Worm (Caenorhabditis elegans): ENCODE measurements around the gene E02H1.6.

E02H1.6 gene

ce11 chrII:9601069-9601468 lies 4.6 kb downstream of the E02H1.6 start (continued):
- no peak for TF ChIP-seq ZK337.2 (GFP tag; IDR thresholded peaks at IDR 0.05)
- TF ChIP-seq lin-1 (GFP tag; IDR thresholded peaks at IDR 0.05): peak; percentile 56

- peak in 1 of 2 experiments; percentile 54 for TF ChIP-seq unc-62 (GFP tag; optimal IDR thresholded peaks at IDR 0.05 in 1 of 2)
- no peak for TF ChIP-seq unc-62 (tag; optimal IDR thresholded peaks at IDR 0.05)
- TF ChIP-seq dve-1 (tag; optimal IDR thresholded peaks at IDR 0.05; ENCODE audit: insufficient read depth): peak; percentile 79
- TF ChIP-seq lsy-2 (tag; optimal IDR thresholded peaks at IDR 0.05): peak; percentile 18 to 61
- no peak for TF ChIP-seq zip-11 (GFP tag; IDR thresholded peaks at IDR 0.05)
- peak; percentile 66 for TF ChIP-seq nhr-28 (tag; optimal IDR thresholded peaks at IDR 0.05)
- TF ChIP-seq tra-1 (GFP tag; IDR thresholded peaks at IDR 0.05): no peak
- TF ChIP-seq cey-2 (tag; optimal IDR thresholded peaks at IDR 0.05; ENCODE audit: borderline replicate concordance, insufficient read depth): peak; percentile 35
- TF ChIP-seq saeg-2 (GFP tag; IDR thresholded peaks at IDR 0.05): no peak
- no peak for TF ChIP-seq ceh-44 (GFP tag; IDR thresholded peaks at IDR 0.05)
- no peak for TF ChIP-seq Y75B8A.6 (GFP tag; IDR thresholded peaks at IDR 0.05)
- TF ChIP-seq hif-1 (tag; optimal IDR thresholded peaks at IDR 0.05): peak in 1 of 2 experiments; percentile 42
- TF ChIP-seq hlh-11 (tag; optimal IDR thresholded peaks at IDR 0.05): peak; percentile 77
- peak; percentile 79 to 83 for TF ChIP-seq mdl-1 (tag; optimal IDR thresholded peaks at IDR 0.05)
- TF ChIP-seq nhr-11 (tag; optimal IDR thresholded peaks at IDR 0.05): peak; percentile 82
- peak; percentile 69 for TF ChIP-seq dmd-6 (GFP tag; IDR thresholded peaks at IDR 0.05)
- no peak for TF ChIP-seq ZK337.2 (GFP tag; IDR thresholded peaks at IDR 0.05)
- peak in 1 of 2 experiments; percentile 83 for TF ChIP-seq daf-16 (GFP tag; optimal IDR thresholded peaks at IDR 0.05)
- peak; percentile 62 for TF ChIP-seq daf-16 (tag; optimal IDR thresholded peaks at IDR 0.05)
- peak; percentile 49 for TF ChIP-seq mep-1 (tag; optimal IDR thresholded peaks at IDR 0.05)
- peak; percentile 32 for TF ChIP-seq mxl-3 (GFP tag; optimal IDR thresholded peaks at IDR 0.05)
- peak; percentile 94 for TF ChIP-seq aha-1 (tag)
- no peak for TF ChIP-seq nhr-111 (GFP tag; optimal IDR thresholded peaks at IDR 0.05)
- no peak for TF ChIP-seq ama-1 (optimal IDR thresholded peaks at IDR 0.05)
- no peak for TF ChIP-seq dmd-9 (GFP tag; IDR thresholded peaks at IDR 0.05)
- no peak for TF ChIP-seq php-3 (GFP tag; IDR thresholded peaks at IDR 0.05)
- peak; percentile 96 for TF ChIP-seq hlh-30 (tag; optimal IDR thresholded peaks at IDR 0.05; ENCODE audit: insufficient read depth)
- no peak for TF ChIP-seq unc-39 (tag; optimal IDR thresholded peaks at IDR 0.05)
Observed at ce11 chrII:9601679-9602078, 5.2 kb downstream of the E02H1.6 start.

- TF ChIP-seq dmd-8 (GFP tag; IDR thresholded peaks at IDR 0.05): no peak
- no peak for TF ChIP-seq saeg-2 (GFP tag; IDR thresholded peaks at IDR 0.05)
- TF ChIP-seq hif-1 (tag; optimal IDR thresholded peaks at IDR 0.05): no peak
- TF ChIP-seq aha-1 (tag): peak; percentile 89
- no peak for TF ChIP-seq cey-2 (tag; optimal IDR thresholded peaks at IDR 0.05; ENCODE audit: borderline replicate concordance, insufficient read depth)
- TF ChIP-seq nhr-237 (tag; optimal IDR thresholded peaks at IDR 0.05): no peak
- TF ChIP-seq zag-1 (tag; optimal IDR thresholded peaks at IDR 0.05): no peak
- peak; percentile 46 for TF ChIP-seq dve-1 (tag; optimal IDR thresholded peaks at IDR 0.05; ENCODE audit: insufficient read depth)
- peak; percentile 4 for TF ChIP-seq mep-1 (tag; optimal IDR thresholded peaks at IDR 0.05)
- TF ChIP-seq daf-19 (GFP tag; conservative IDR thresholded peaks at IDR 0.05): no peak
Observed at ce11 chrII:9602566-9602965, 6.1 kb downstream of the E02H1.6 start.

ce11 chrII:9603419-9603818 lies 6.9 kb downstream of the E02H1.6 start:
- TF ChIP-seq R02D3.7 (tag; optimal IDR thresholded peaks at IDR 0.05): no peak
- no peak for TF ChIP-seq F49E8.2 (tag; optimal IDR thresholded peaks at IDR 0.05; ENCODE audit: borderline replicate concordance)
- TF ChIP-seq Y75B8A.6 (GFP tag; IDR thresholded peaks at IDR 0.05): 0 out of 2 replicates have a peak, but pooled peaks have one; percentile 16
- TF ChIP-seq php-3 (GFP tag; IDR thresholded peaks at IDR 0.05): peak; percentile 84
- peak; percentile 53 for TF ChIP-seq duxl-1 (tag; optimal IDR thresholded peaks at IDR 0.05; ENCODE audit: poor library complexity)
- TF ChIP-seq fos-1 (tag; optimal IDR thresholded peaks at IDR 0.05): peak; percentile 75
- TF ChIP-seq ztf-11 (tag; optimal IDR thresholded peaks at IDR 0.05): no peak
- TF ChIP-seq jun-1 (tag; optimal IDR thresholded peaks at IDR 0.05): peak; percentile 78
- peak; percentile 97 for TF ChIP-seq tra-1 (GFP tag; IDR thresholded peaks at IDR 0.05)
- TF ChIP-seq unc-62 (GFP tag; optimal IDR thresholded peaks at IDR 0.05 in 1 of 2): peak in 1 of 2 experiments; percentile 100
- no peak for TF ChIP-seq unc-62 (tag; optimal IDR thresholded peaks at IDR 0.05)
- peak; percentile 74; the same call in 1 of the 2 replicates for TF ChIP-seq saeg-2 (GFP tag; IDR thresholded peaks at IDR 0.05)
- no peak for TF ChIP-seq skn-1 (tag; optimal IDR thresholded peaks at IDR 0.05)
- TF ChIP-seq mdt-29 (GFP tag; IDR thresholded peaks at IDR 0.05): peak; percentile 61; the same call in 1 of the 2 replicates
- peak; percentile 70 for TF ChIP-seq dpl-1 (GFP tag; optimal IDR thresholded peaks at IDR 0.05)
- TF ChIP-seq spr-3 (GFP tag; optimal IDR thresholded peaks at IDR 0.05): no peak
- peak; percentile 78 for TF ChIP-seq lin-13 (GFP tag; optimal IDR thresholded peaks at IDR 0.05)
- no peak for TF ChIP-seq lir-3 (tag; optimal IDR thresholded peaks at IDR 0.05)
- no peak for TF ChIP-seq nhr-41 (GFP tag; IDR thresholded peaks at IDR 0.05)
- peak; percentile 79 for TF ChIP-seq cey-2 (tag; optimal IDR thresholded peaks at IDR 0.05; ENCODE audit: borderline replicate concordance, insufficient read depth)
